Worm (Caenorhabditis elegans): ENCODE results near the gene Y46G5A.8.

The Y46G5A.8 gene

ce11 chrII:12738284-12739201 is 17.6 kb upstream of the Y46G5A.8 start, which contains the start of gene pisy-1:
pisy-1 (minus strand) TSS chrII:12738334.
- peak in 1 of 2 experiments; percentile 2 for TF ChIP-seq unc-62 (GFP tag; optimal IDR thresholded peaks at IDR 0.05 in 1 of 2)
- TF ChIP-seq unc-62 (tag; optimal IDR thresholded peaks at IDR 0.05), result no peak
- no peak for TF ChIP-seq daf-12 (tag; optimal IDR thresholded peaks at IDR 0.05)
- 0 out of 2 replicates have a peak, but pooled peaks have one; percentile 9 for TF ChIP-seq dmd-6 (GFP tag; IDR thresholded peaks at IDR 0.05)
- TF ChIP-seq dve-1 (tag; optimal IDR thresholded peaks at IDR 0.05; ENCODE audit: insufficient read depth), result peak; percentile 51
- TF ChIP-seq mdl-1 (tag; optimal IDR thresholded peaks at IDR 0.05), result peak in 1 of 2 experiments; percentile 60
- peak; percentile 84 for TF ChIP-seq dpl-1 (GFP tag; optimal IDR thresholded peaks at IDR 0.05)
- TF ChIP-seq egl-27 (tag; optimal IDR thresholded peaks at IDR 0.05), result no peak
- no peak for TF ChIP-seq zfp-2 (tag; optimal IDR thresholded peaks at IDR 0.05)
- TF ChIP-seq spr-3 (GFP tag; optimal IDR thresholded peaks at IDR 0.05), result no peak
- peak; percentile 32 for TF ChIP-seq lin-38 (GFP tag; IDR thresholded peaks at IDR 0.05)
- peak; percentile 8 for TF ChIP-seq ama-1 (optimal IDR thresholded peaks at IDR 0.05)
- peak; percentile 50 for TF ChIP-seq lin-13 (GFP tag; optimal IDR thresholded peaks at IDR 0.05)
- peak in 1 of 2 experiments; percentile 79 for TF ChIP-seq lsy-2 (tag; optimal IDR thresholded peaks at IDR 0.05)
- peak; percentile 95 for TF ChIP-seq aha-1 (tag)
- peak in 1 of 2 experiments; percentile 35 for TF ChIP-seq hif-1 (tag; optimal IDR thresholded peaks at IDR 0.05)
- peak; percentile 90 for TF ChIP-seq hlh-30 (tag; optimal IDR thresholded peaks at IDR 0.05; ENCODE audit: insufficient read depth)
- peak; percentile 70 for TF ChIP-seq nhr-6 (tag; optimal IDR thresholded peaks at IDR 0.05)
- no peak for TF ChIP-seq aly-2 (tag; optimal IDR thresholded peaks at IDR 0.05)
- TF ChIP-seq mes-2 (tag; optimal IDR thresholded peaks at IDR 0.05; ENCODE audit: poor library complexity, severe bottlenecking), result peak; percentile 74
- no peak for TF ChIP-seq snpc-1.2 (GFP tag; IDR thresholded peaks at IDR 0.05)
- no peak for TF ChIP-seq tra-1 (GFP tag; IDR thresholded peaks at IDR 0.05)
- no peak for TF ChIP-seq mxl-2 (GFP tag; conservative IDR thresholded peaks at IDR 0.05)
- peak; percentile 40 for TF ChIP-seq nhr-28 (tag; optimal IDR thresholded peaks at IDR 0.05)

ce11 chrII:12739306-12739705 is 16.8 kb upstream of the Y46G5A.8 start:
- TF ChIP-seq attf-4 (tag; optimal IDR thresholded peaks at IDR 0.05) (no peak), F49E8.2 (tag; optimal IDR thresholded peaks at IDR 0.05; ENCODE audit: borderline replicate concordance) (peak; percentile 65), vab-7 (GFP tag; IDR thresholded peaks at IDR 0.05) (no peak), unc-130 (GFP tag; optimal IDR thresholded peaks at IDR 0.05) (peak; percentile 84), tra-1 (GFP tag; IDR thresholded peaks at IDR 0.05) (no peak), snpc-1.2 (GFP tag; IDR thresholded peaks at IDR 0.05) (no peak), aha-1 (tag) (peak; percentile 42), nhr-11 (tag; optimal IDR thresholded peaks at IDR 0.05) (no peak), nhr-102 (tag; optimal IDR thresholded peaks at IDR 0.05) (no peak), F10B5.3 (tag; optimal IDR thresholded peaks at IDR 0.05) (no peak), Y48G9A.11 (GFP tag; IDR thresholded peaks at IDR 0.05) (peak; percentile 82), arid-1 (GFP tag; conservative IDR thresholded peaks at IDR 0.05) (no peak), unc-39 (tag; optimal IDR thresholded peaks at IDR 0.05) (no peak), F26F4.8 (GFP tag; conservative IDR thresholded peaks at IDR 0.05) (no peak), pqm-1 (tag; optimal IDR thresholded peaks at IDR 0.05) (no peak), dmd-6 (GFP tag; IDR thresholded peaks at IDR 0.05) (no peak), zip-2 (tag; optimal IDR thresholded peaks at IDR 0.05) (no peak), lin-39 (tag; optimal IDR thresholded peaks at IDR 0.05) (no peak), hmg-1.1 (GFP tag; IDR thresholded peaks at IDR 0.05) (no peak), T26A8.4 (GFP tag; IDR thresholded peaks at IDR 0.05) (no peak), spr-3 (GFP tag; optimal IDR thresholded peaks at IDR 0.05) (no peak), lim-7 (GFP tag; IDR thresholded peaks at IDR 0.05) (no peak), lin-38 (GFP tag; IDR thresholded peaks at IDR 0.05) (no peak), mes-2 (tag; optimal IDR thresholded peaks at IDR 0.05; ENCODE audit: poor library complexity, severe bottlenecking) (no peak), ZK546.5 (tag; optimal IDR thresholded peaks at IDR 0.05) (no peak), snpc-4 (tag; optimal IDR thresholded peaks at IDR 0.05) (no peak)

Measured in whole organism, L4 larva.